Worm (Caenorhabditis elegans) whole organism, L4/young adult: ENCODE measurements around the gene T25G12.3.

Source experiments
- W03F9.2 ChIP-seq: fragments of 150-350 bp; optimal IDR thresholded peaks from 2 replicates; lab custom pipeline; 2014; ENCODE audit warnings: missing biosample characterization, missing genetic modification characterization
- dao-5 ChIP-seq: sonication (generic microtip); optimal IDR thresholded peaks from 2 replicates; lab custom pipeline; 2016; ENCODE audit warnings: missing genotype, missing genetic modification characterization, moderate library complexity, missing compliant biosample characterization

DNA sequence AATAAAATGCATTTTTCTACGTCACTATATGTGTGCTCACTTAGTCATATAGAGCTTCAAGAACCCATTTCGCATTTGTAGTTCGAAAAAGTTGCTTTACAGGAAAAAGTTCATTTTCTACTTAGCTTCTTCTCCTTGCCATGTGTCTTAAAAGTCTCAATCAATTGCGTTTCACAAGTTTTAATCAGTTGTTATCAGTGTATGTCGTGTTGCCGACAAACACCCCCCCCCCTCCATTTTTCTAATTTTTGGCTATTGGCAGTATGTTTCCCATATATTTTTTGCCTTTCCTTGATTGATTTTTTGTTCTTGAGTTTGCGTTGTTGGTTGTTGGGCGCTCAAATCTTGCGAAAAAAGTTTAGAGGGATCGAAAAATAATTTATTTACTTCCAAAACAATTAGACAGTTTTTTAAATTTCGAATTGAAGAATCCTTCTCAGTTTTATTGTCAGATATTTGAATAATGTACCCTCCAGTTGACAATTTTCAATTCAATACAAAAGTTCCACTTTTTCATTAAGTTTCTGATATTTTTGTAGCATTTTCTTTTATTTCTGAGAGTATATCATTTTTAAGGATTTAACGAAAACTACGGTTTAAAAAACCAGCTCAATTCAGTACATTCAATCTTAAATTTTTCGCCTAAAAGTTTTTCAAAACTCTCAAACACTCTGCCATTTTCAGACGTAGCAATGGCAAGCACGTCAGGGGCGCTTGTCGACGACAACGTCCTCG lies 45.6 kb upstream of the T25G12.3 start, which contains the start of gene sid-3:
- TF ChIP-seq W03F9.2 (no peak), dao-5 (no peak)
